Worm (Caenorhabditis elegans) whole organism, L1 larva: ENCODE results near the gene ZK856.11.

Source experiments
- elt-3 ChIP-seq, 6 experiments: fragments of 150-350 bp in 1 of 6; sonication (generic microtip); optimal IDR thresholded peaks; 2 replicates each; lab custom pipeline; 2017 to 2018; ENCODE audit warnings: missing biosample characterization in 6 of 6, missing genetic modification characterization in 6 of 6, inconsistent platforms in 1 of 6
- fos-1 ChIP-seq: fragments of 150-350 bp; optimal IDR thresholded peaks from 2 replicates; lab custom pipeline; 2014; ENCODE audit warnings: missing biosample characterization, missing genetic modification characterization

DNA sequence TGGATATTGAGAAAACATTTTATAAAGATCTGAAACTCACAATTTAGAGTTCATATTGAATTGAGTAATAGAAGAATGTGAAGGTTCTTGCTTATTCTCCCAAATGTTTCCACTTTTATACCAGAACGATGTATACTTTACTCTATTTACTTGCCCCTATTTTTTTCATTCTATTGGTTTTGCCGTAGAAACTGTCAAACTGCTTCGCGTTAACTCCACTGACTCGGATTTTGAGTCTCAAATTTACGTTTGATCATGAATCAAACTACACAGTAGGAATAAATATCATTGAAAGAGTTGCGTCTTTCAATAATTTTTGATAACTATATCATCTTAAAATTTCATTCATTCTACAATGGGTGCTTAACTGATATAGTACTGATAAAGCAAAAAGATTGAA, 35.1 kb upstream of the ZK856.11 start, which contains the start of gene fipr-8:
- TF ChIP-seq elt-3 (tag; optimal IDR thresholded peaks at IDR 0.05; lab: Kevin White, UChicago) (no peak), fos-1 (tag; lab: Kevin White, UChicago) (no peak)
